Fruit fly (Drosophila melanogaster) whole organism, wandering third instar larva: ENCODE measurements around the gene gt.
A peak's percentile ranks its signal among the peaks of the same experiment; 100 is the strongest.

Source experiments
- Abd-B ChIP-seq: fragments of >200 bp; optimal IDR thresholded peaks from 2 replicates; lab custom pipeline; 2017; ENCODE audit warnings: missing biosample characterization, missing genetic modification characterization
- CG32264 ChIP-seq: fragments of 200-800 bp; sonication (Bioruptor generic); optimal IDR thresholded peaks from 2 replicates; lab custom pipeline; 2016; ENCODE audit warnings: missing biosample characterization, missing genetic modification characterization
- CG9705 ChIP-seq: fragments of 200-800 bp; sonication (Bioruptor generic); optimal IDR thresholded peaks from 2 replicates; lab custom pipeline; 2018; ENCODE audit warnings: missing biosample characterization, mild to moderate bottlenecking, missing genetic modification characterization
- CrebA ChIP-seq: fragments of 200-800 bp; sonication (Bioruptor generic); optimal IDR thresholded peaks from 2 replicates; lab custom pipeline; 2016; ENCODE audit warnings: missing biosample characterization, mild to moderate bottlenecking, missing genetic modification characterization, borderline replicate concordance
- Dfd ChIP-seq: fragments of >200 bp; optimal IDR thresholded peaks from 2 replicates; lab custom pipeline; 2017; ENCODE audit warnings: missing biosample characterization, missing genetic modification characterization
- Dif ChIP-seq: fragments of 200-275, 200-300 bp; sonication (Bioruptor generic); optimal IDR thresholded peaks from 2 replicates; lab custom pipeline; 2018; ENCODE audit warnings: missing biosample characterization, missing genetic modification characterization; ENCODE audit not compliant: partially characterized antibody
- GATAd ChIP-seq: sonication (Bioruptor generic); optimal IDR thresholded peaks from 2 replicates; lab custom pipeline; 2016; ENCODE audit warnings: missing biosample characterization, missing genetic modification characterization
- HLH106 ChIP-seq: fragments of 200-800 bp; optimal IDR thresholded peaks from 3 replicates; lab custom pipeline; 2019; ENCODE audit warnings: missing biosample characterization, mild to moderate bottlenecking, missing genetic modification characterization, moderate library complexity
- Hnf4 ChIP-seq: fragments of 200-800 bp; sonication (Bioruptor generic); optimal IDR thresholded peaks from 2 replicates; lab custom pipeline; 2016; ENCODE audit warnings: missing biosample characterization, mild to moderate bottlenecking, missing genetic modification characterization
- Hr78 ChIP-seq: fragments of >200 bp; optimal IDR thresholded peaks from 2 replicates; lab custom pipeline; 2017; ENCODE audit warnings: missing biosample characterization, missing genetic modification characterization
- Hr83 ChIP-seq: fragments of 200-300 bp; sonication (Bioruptor generic); optimal IDR thresholded peaks from 2 replicates; lab custom pipeline; 2016; ENCODE audit warnings: missing biosample characterization, mild to moderate bottlenecking, missing genetic modification characterization, moderate library complexity; ENCODE audit not compliant: poor library complexity, severe bottlenecking
- Jra ChIP-seq: sonication (Bioruptor generic); optimal IDR thresholded peaks from 2 replicates; lab custom pipeline; 2016; ENCODE audit warnings: missing biosample characterization, missing genetic modification characterization
- Mio ChIP-seq: sonication (Bioruptor generic); optimal IDR thresholded peaks from 2 replicates; lab custom pipeline; 2016; ENCODE audit warnings: missing biosample characterization, missing genetic modification characterization
- Myc ChIP-seq: fragments of >200 bp; optimal IDR thresholded peaks from 2 replicates; lab custom pipeline; 2017
- N ChIP-seq: fragments of >200 bp; optimal IDR thresholded peaks from 2 replicates; lab custom pipeline; 2018; ENCODE audit warnings: missing biosample characterization, missing external identifiers, missing genetic modification characterization
- OdsH ChIP-seq: fragments of 200-800 bp; sonication (Bioruptor generic); optimal IDR thresholded peaks from 2 replicates; lab custom pipeline; 2016; ENCODE audit warnings: missing biosample characterization, mild to moderate bottlenecking, missing genetic modification characterization
- Rel ChIP-seq, 2 experiments: fragments of 200-800 bp; sonication (Bioruptor generic) in 1 of 2; optimal IDR thresholded peaks; 2 replicates in 1 of 2; 3 replicates in 1 of 2; lab custom pipeline; 2016 to 2019; ENCODE audit warnings: mild to moderate bottlenecking in 2 of 2, missing biosample characterization in 2 of 2, missing genetic modification characterization in 2 of 2, moderate library complexity in 1 of 2
- Sp1 ChIP-seq: fragments of 200-800 bp; sonication (Bioruptor generic); optimal IDR thresholded peaks from 3 replicates; lab custom pipeline; 2019; ENCODE audit warnings: missing biosample characterization, mild to moderate bottlenecking, missing genetic modification characterization, moderate library complexity
- Vsx2 ChIP-seq: fragments of 200-300, 225-300 bp; sonication (Bioruptor generic); optimal IDR thresholded peaks from 2 replicates; lab custom pipeline; 2018; ENCODE audit warnings: missing biosample characterization, missing genetic modification characterization; ENCODE audit not compliant: partially characterized antibody
- br ChIP-seq: fragments of 200-800 bp; sonication (Bioruptor generic); optimal IDR thresholded peaks from 2 replicates; lab custom pipeline; 2016; ENCODE audit warnings: missing biosample characterization, missing genetic modification characterization
- brk ChIP-seq: fragments of 200-800 bp; sonication (Bioruptor generic); optimal IDR thresholded peaks from 2 replicates; lab custom pipeline; 2016; ENCODE audit warnings: missing biosample characterization, mild to moderate bottlenecking, missing genetic modification characterization
- dl ChIP-seq, 2 experiments: fragments of 175-275, 200-275 bp in 1 of 2; fragments of 200-275 bp in 1 of 2; sonication (Bioruptor generic); optimal IDR thresholded peaks; lab custom pipeline; 2018; ENCODE audit warnings: mild to moderate bottlenecking in 2 of 2, missing biosample characterization in 2 of 2, missing genetic modification characterization in 2 of 2, moderate library complexity in 2 of 2; ENCODE audit not compliant: partially characterized antibody in 2 of 2, insufficient read depth in 1 of 2
- dmrt93B ChIP-seq: fragments of 200-800 bp; sonication (Bioruptor generic); optimal IDR thresholded peaks from 2 replicates; lab custom pipeline; 2018; ENCODE audit warnings: missing biosample characterization, mild to moderate bottlenecking, missing genetic modification characterization
- dsf ChIP-seq: sonication (Bioruptor generic); optimal IDR thresholded peaks from 2 replicates; lab custom pipeline; 2016; ENCODE audit warnings: missing biosample characterization, missing genetic modification characterization, borderline replicate concordance
- ey ChIP-seq: fragments of 200-800 bp; sonication (Bioruptor generic); optimal IDR thresholded peaks from 2 replicates; lab custom pipeline; 2016; ENCODE audit warnings: missing biosample characterization, missing genetic modification characterization
- foxo ChIP-seq, 2 experiments: fragments of 200-800 bp; sonication (Bioruptor generic); optimal IDR thresholded peaks; 2 replicates in 1 of 2; 3 replicates in 1 of 2; lab custom pipeline; 2016 to 2017; ENCODE audit warnings: missing biosample characterization in 2 of 2, missing genetic modification characterization in 2 of 2
- fru ChIP-seq: fragments of 200-800 bp; sonication (Bioruptor generic); optimal IDR thresholded peaks from 3 replicates; lab custom pipeline; 2016; ENCODE audit warnings: missing biosample characterization, mild to moderate bottlenecking, missing genetic modification characterization
- h ChIP-seq: fragments of 200-800 bp; sonication (Bioruptor generic); optimal IDR thresholded peaks from 3 replicates; lab custom pipeline; 2016; ENCODE audit warnings: missing biosample characterization, mild to moderate bottlenecking, missing genetic modification characterization
- jim ChIP-seq: fragments of 175-275, 200-325 bp; sonication (Bioruptor generic); optimal IDR thresholded peaks from 2 replicates; lab custom pipeline; 2016; ENCODE audit warnings: missing biosample characterization, mild to moderate bottlenecking, missing genetic modification characterization
- lola ChIP-seq: fragments of >200 bp; optimal IDR thresholded peaks from 2 replicates; lab custom pipeline; 2017; ENCODE audit warnings: missing biosample characterization, missing genetic modification characterization
- pan ChIP-seq: fragments of >200 bp; optimal IDR thresholded peaks from 2 replicates; lab custom pipeline; 2017
- psq ChIP-seq: fragments of 200-800 bp; sonication (Bioruptor generic); optimal IDR thresholded peaks from 3 replicates; lab custom pipeline; 2017; ENCODE audit warnings: missing biosample characterization, mild to moderate bottlenecking, missing genetic modification characterization, moderate library complexity
- rgr ChIP-seq: fragments of 200-800 bp; sonication (Bioruptor generic); optimal IDR thresholded peaks from 3 replicates; lab custom pipeline; 2016; ENCODE audit warnings: missing biosample characterization, mild to moderate bottlenecking, missing genetic modification characterization
- sage ChIP-seq: fragments of 200-800 bp; sonication (Bioruptor generic); optimal IDR thresholded peaks from 2 replicates; lab custom pipeline; 2016; ENCODE audit warnings: missing biosample characterization, mild to moderate bottlenecking, missing genetic modification characterization
- sv ChIP-seq: fragments of 200-800 bp; sonication (Bioruptor generic); optimal IDR thresholded peaks from 3 replicates; lab custom pipeline; 2016; ENCODE audit warnings: missing biosample characterization, missing genetic modification characterization
- tai ChIP-seq: sonication (Bioruptor generic); optimal IDR thresholded peaks from 2 replicates; lab custom pipeline; 2016; ENCODE audit warnings: missing biosample characterization, missing genetic modification characterization
- usp ChIP-seq: fragments of >200 bp; optimal IDR thresholded peaks from 2 replicates; lab custom pipeline; 2017; ENCODE audit warnings: missing biosample characterization, missing genetic modification characterization
- woc ChIP-seq: sonication (Bioruptor generic); optimal IDR thresholded peaks from 2 replicates; lab custom pipeline; 2016; ENCODE audit warnings: missing biosample characterization, mild to moderate bottlenecking, missing genetic modification characterization

Gene gt

dm6 chrX:2453772-2454171, 25.0 kb upstream of the gt start:
- no peak for TF ChIP-seq Dfd (GFP tag; lab: Kevin White, UChicago)
- TF ChIP-seq HLH106 (tag; lab: Kevin White, UChicago): no peak

- TF ChIP-seq ey (GFP tag; lab: Kevin White, UChicago) (peak; percentile 78), dmrt93B (GFP tag; lab: Kevin White, UChicago) (peak; percentile 73), N (no peak), psq (GFP tag; lab: Kevin White, UChicago) (peak; percentile 64), Abd-B (GFP tag; lab: Kevin White, UChicago) (no peak), lola (no peak), jim (GFP tag; lab: Kevin White, UChicago) (no peak), Hr78 (GFP tag; lab: Kevin White, UChicago) (no peak), brk (GFP tag; lab: Kevin White, UChicago) (no peak), sv (GFP tag; lab: Kevin White, UChicago) (no peak), HLH106 (tag; lab: Kevin White, UChicago) (peak; percentile 87), Mio (GFP tag; lab: Kevin White, UChicago) (no peak), fru (GFP tag; lab: Kevin White, UChicago) (peak; percentile 76), tai (GFP tag; lab: Kevin White, UChicago) (no peak), pan (lab: Kevin White, UChicago) (no peak), foxo (GFP tag; optimal IDR thresholded peaks at IDR 0.05; lab: Kevin White, UChicago) (peak in 1 of 2 experiments; percentile 80), Hnf4 (GFP tag; lab: Kevin White, UChicago) (no peak), sage (no peak), rgr (GFP tag; lab: Kevin White, UChicago) (peak; percentile 68), Sp1 (GFP tag; lab: Kevin White, UChicago) (peak; percentile 83), Rel (GFP tag; optimal IDR thresholded peaks at IDR 0.05; lab: Kevin White, UChicago) (no peak), Rel (tag; optimal IDR thresholded peaks at IDR 0.05; lab: Kevin White, UChicago) (no peak), GATAd (GFP tag; lab: Kevin White, UChicago) (no peak), usp (GFP tag; lab: Kevin White, UChicago) (no peak), woc (GFP tag; lab: Kevin White, UChicago) (peak; percentile 85), Dif (GFP tag; lab: Kevin White, UChicago) (no peak), Vsx2 (GFP tag; lab: Kevin White, UChicago) (no peak), Hr83 (GFP tag; lab: Kevin White, UChicago) (no peak), br (GFP tag; lab: Kevin White, UChicago) (peak; percentile 75), CrebA (GFP tag; lab: Kevin White, UChicago) (no peak), Myc (lab: Kevin White, UChicago) (no peak), Jra (GFP tag; lab: Kevin White, UChicago) (no peak), CG32264 (GFP tag; lab: Kevin White, UChicago) (no peak), dsf (GFP tag; lab: Kevin White, UChicago) (no peak), Dfd (GFP tag; lab: Kevin White, UChicago) (no peak), CG9705 (GFP tag; lab: Kevin White, UChicago) (peak; percentile 68), OdsH (peak; percentile 69), h (GFP tag; lab: Kevin White, UChicago) (peak; percentile 78), dl (GFP tag; optimal IDR thresholded peaks at IDR 0.05; lab: Kevin White, UChicago; ENCODE audit: insufficient read depth in 1 of 2, partially characterized antibody in 2 of 2) (no peak)
Observed at dm6 chrX:2452734-2453133, 24.0 kb upstream of the gt start.
